Fruit fly (Drosophila melanogaster): Measurements from ENCODE around the gene ast.
A peak's percentile ranks its signal among the peaks of the same experiment; 100 is the strongest.

Gene ast

dm6 chr2L:1068004-1068403 lies 9.7 kb upstream of the ast start:
- TF ChIP-seq Sox15 (GFP tag; optimal IDR thresholded peaks at IDR 0.05) (no peak), fkh (GFP tag; optimal IDR thresholded peaks at IDR 0.05) (peak; percentile 5), CG34406 (GFP tag; optimal IDR thresholded peaks at IDR 0.05) (no peak)

- no peak for TF ChIP-seq CG6792 (GFP tag; optimal IDR thresholded peaks at IDR 0.05)
- no peak for TF ChIP-seq dac (GFP tag; optimal IDR thresholded peaks at IDR 0.05)
- TF ChIP-seq svp (GFP tag) = no peak
- no peak for TF ChIP-seq CG6276 (GFP tag; optimal IDR thresholded peaks at IDR 0.05)
- TF ChIP-seq CG8319 (GFP tag; optimal IDR thresholded peaks at IDR 0.05) = no peak
- TF ChIP-seq Ets21C (GFP tag; optimal IDR thresholded peaks at IDR 0.05) = no peak
- TF ChIP-seq CG7368 (GFP tag; optimal IDR thresholded peaks at IDR 0.05) = no peak
- no peak for TF ChIP-seq acj6 (GFP tag; optimal IDR thresholded peaks at IDR 0.05)
- no peak for TF ChIP-seq esn (GFP tag; optimal IDR thresholded peaks at IDR 0.05)
- TF ChIP-seq cyc (GFP tag; optimal IDR thresholded peaks at IDR 0.05) = no peak
- no peak for TF ChIP-seq CG1621 (tag; optimal IDR thresholded peaks at IDR 0.05)
Measured at dm6 chr2L:1068517-1069107, 9.1 kb upstream of the ast start.

- TF ChIP-seq ss (GFP tag; optimal IDR thresholded peaks at IDR 0.05) (no peak), Sox102F (GFP tag; optimal IDR thresholded peaks at IDR 0.05) (peak; percentile 22), OdsH (GFP tag; optimal IDR thresholded peaks at IDR 0.05) (peak; percentile 23), Eip78C (GFP tag) (peak; percentile 44), fd85E (GFP tag; optimal IDR thresholded peaks at IDR 0.05) (no peak), dac (GFP tag; optimal IDR thresholded peaks at IDR 0.05) (no peak), CG15336 (GFP tag; IDR thresholded peaks at IDR 0.05) (no peak), CG3032 (tag; optimal IDR thresholded peaks at IDR 0.05) (no peak), CG1621 (tag; optimal IDR thresholded peaks at IDR 0.05) (no peak), dsx (GFP tag; optimal IDR thresholded peaks at IDR 0.05; ENCODE audit: poor library complexity, severe bottlenecking) (no peak), net (GFP tag; optimal IDR thresholded peaks at IDR 0.05) (no peak), pdm3 (GFP tag; optimal IDR thresholded peaks at IDR 0.05) (no peak), svp (GFP tag) (peak; percentile 77), CG10631 (GFP tag; optimal IDR thresholded peaks at IDR 0.05) (no peak), Hr38 (GFP tag; optimal IDR thresholded peaks at IDR 0.05) (no peak), Ets96B (tag; optimal IDR thresholded peaks at IDR 0.05) (no peak), CG9139 (GFP tag; optimal IDR thresholded peaks at IDR 0.05) (no peak), CG8119 (GFP tag; IDR thresholded peaks at IDR 0.05) (no peak), eg (GFP tag; IDR thresholded peaks at IDR 0.05) (no peak), CG8632 (GFP tag; optimal IDR thresholded peaks at IDR 0.05) (no peak), achi (GFP tag; optimal IDR thresholded peaks at IDR 0.05) (no peak), vri (GFP tag; optimal IDR thresholded peaks at IDR 0.05) (peak; percentile 13), topi (GFP tag; optimal IDR thresholded peaks at IDR 0.05) (peak; percentile 12), lz (GFP tag; optimal IDR thresholded peaks at IDR 0.05) (peak; percentile 16), Smox (GFP tag; optimal IDR thresholded peaks at IDR 0.05) (peak; percentile 33), Met (GFP tag; optimal IDR thresholded peaks at IDR 0.05) (peak; percentile 51), Lpt (GFP tag; optimal IDR thresholded peaks at IDR 0.05) (no peak), salr (GFP tag; optimal IDR thresholded peaks at IDR 0.05) (no peak), Sox15 (GFP tag; optimal IDR thresholded peaks at IDR 0.05) (no peak), CG11902 (GFP tag; optimal IDR thresholded peaks at IDR 0.05) (no peak), CG34406 (GFP tag; optimal IDR thresholded peaks at IDR 0.05) (no peak), CG16779 (tag; optimal IDR thresholded peaks at IDR 0.05) (no peak), Ets21C (GFP tag; optimal IDR thresholded peaks at IDR 0.05) (no peak), CG31627 (GFP tag; optimal IDR thresholded peaks at IDR 0.05) (no peak), CG6808 (GFP tag; optimal IDR thresholded peaks at IDR 0.05) (no peak), Eip75B (GFP tag; optimal IDR thresholded peaks at IDR 0.05) (no peak), Hr39 (GFP tag; optimal IDR thresholded peaks at IDR 0.05) (no peak), CG6854 (GFP tag; optimal IDR thresholded peaks at IDR 0.05) (no peak), CG4318 (GFP tag; optimal IDR thresholded peaks at IDR 0.05) (no peak), esn (GFP tag; optimal IDR thresholded peaks at IDR 0.05) (peak; percentile 27), CG10669 (GFP tag; optimal IDR thresholded peaks at IDR 0.05) (no peak)
Measured at dm6 chr2L:1069475-1069874, 8.3 kb upstream of the ast start.
